Worm (Caenorhabditis elegans) whole organism, L4/young adult: ENCODE measurements around the gene B0310.6.

Experiments used
- W03F9.2 ChIP-seq: fragments of 150-350 bp; optimal IDR thresholded peaks from 2 replicates; lab custom pipeline; 2014; ENCODE audit warnings: missing biosample characterization, missing genetic modification characterization
- dao-5 ChIP-seq: sonication (generic microtip); optimal IDR thresholded peaks from 2 replicates; lab custom pipeline; 2016; ENCODE audit warnings: missing genotype, missing genetic modification characterization, moderate library complexity, missing compliant biosample characterization
- him-1 ChIP-seq: sonication (generic microtip); optimal IDR thresholded peaks from 2 replicates; lab custom pipeline; 2016; ENCODE audit warnings: missing genotype, missing genetic modification reagents, missing genetic modification characterization, missing compliant biosample characterization

The B0310.6 gene

ce11 chrX:530909-531308 lies at the start of gene B0310.6:
TSS of gene B0310.6 (minus strand) at chrX:531009.
- TF ChIP-seq W03F9.2 (tag; lab: Kevin White, UChicago) (no peak), him-1 (no peak), dao-5 (tag; lab: Kevin White, UChicago) (no peak)

ce11 chrX:575084-575483 lies 44.3 kb upstream of the B0310.6 start:
- TF ChIP-seq dao-5 (tag; lab: Kevin White, UChicago) (no peak), W03F9.2 (tag; lab: Kevin White, UChicago) (no peak), him-1 (no peak)

- no peak for TF ChIP-seq him-1
- no peak for TF ChIP-seq dao-5 (tag; lab: Kevin White, UChicago)
- no peak for TF ChIP-seq W03F9.2 (tag; lab: Kevin White, UChicago)
Measured at ce11 chrX:573270-573669, 42.5 kb upstream of the B0310.6 start.

- TF ChIP-seq dao-5 (tag; lab: Kevin White, UChicago) (no peak), W03F9.2 (tag; lab: Kevin White, UChicago) (no peak), him-1 (no peak)
Measured at ce11 chrX:572601-573000, 41.8 kb upstream of the B0310.6 start, which contains the start of gene mrp-2. TSS of gene mrp-2 (minus strand) at chrX:572701.

ce11 chrX:571367-571766 lies 40.6 kb upstream of the B0310.6 start:
- TF ChIP-seq W03F9.2 (tag; lab: Kevin White, UChicago) (no peak), dao-5 (tag; lab: Kevin White, UChicago) (no peak), him-1 (no peak)

ce11 chrX:557857-558256 lies 27.0 kb upstream of the B0310.6 start, which contains the start of gene nas-38:
TSS of gene nas-38 (plus strand) at chrX:558157.
- TF ChIP-seq him-1 = no peak
- no peak for TF ChIP-seq dao-5 (tag; lab: Kevin White, UChicago)
- no peak for TF ChIP-seq W03F9.2 (tag; lab: Kevin White, UChicago)

- no peak for TF ChIP-seq him-1
Measured at ce11 chrX:557195-557594, 26.4 kb upstream of the B0310.6 start, which contains the start of gene hlh-19. TSS of gene hlh-19 (minus strand) at chrX:557295.

- TF ChIP-seq dao-5 (tag; lab: Kevin White, UChicago) (no peak), him-1 (no peak), W03F9.2 (tag; lab: Kevin White, UChicago) (no peak)
Measured at ce11 chrX:555043-555791, 24.4 kb upstream of the B0310.6 start.

ce11 chrX:553875-554274 lies 23.1 kb upstream of the B0310.6 start, which contains the start of gene F57C12.6:
TSS of gene F57C12.6 (minus strand) at chrX:553975.
- no peak for TF ChIP-seq W03F9.2 (tag; lab: Kevin White, UChicago)
- no peak for TF ChIP-seq dao-5 (tag; lab: Kevin White, UChicago)
- no peak for TF ChIP-seq him-1

- TF ChIP-seq him-1 (no peak), W03F9.2 (tag; lab: Kevin White, UChicago) (no peak), dao-5 (tag; lab: Kevin White, UChicago) (no peak)
Measured at ce11 chrX:553420-553819, 22.6 kb upstream of the B0310.6 start.

- TF ChIP-seq him-1 (no peak), dao-5 (tag; lab: Kevin White, UChicago) (no peak), W03F9.2 (tag; lab: Kevin White, UChicago) (no peak)
Measured at ce11 chrX:551175-551729, 20.4 kb upstream of the B0310.6 start, which contains the start of gene F57C12.2. TSS of gene F57C12.2 (minus strand) at chrX:551392.

- no peak for TF ChIP-seq dao-5 (tag; lab: Kevin White, UChicago)
- no peak for TF ChIP-seq him-1
- no peak for TF ChIP-seq W03F9.2 (tag; lab: Kevin White, UChicago)
Measured at ce11 chrX:542807-543206, 12.0 kb upstream of the B0310.6 start, which contains the start of gene F28C10.1. TSS of gene F28C10.1 (plus strand) at chrX:543107.

ce11 chrX:538083-538482 lies 7.3 kb upstream of the B0310.6 start:
- TF ChIP-seq him-1 (no peak), W03F9.2 (tag; lab: Kevin White, UChicago) (no peak), dao-5 (tag; lab: Kevin White, UChicago) (no peak)

- no peak for TF ChIP-seq him-1
- no peak for TF ChIP-seq dao-5 (tag; lab: Kevin White, UChicago)
- TF ChIP-seq W03F9.2 (tag; lab: Kevin White, UChicago) = no peak
Measured at ce11 chrX:536365-536764, 5.6 kb upstream of the B0310.6 start.
